Worm (Caenorhabditis elegans): ENCODE results near the gene ugt-16.

DNA sequence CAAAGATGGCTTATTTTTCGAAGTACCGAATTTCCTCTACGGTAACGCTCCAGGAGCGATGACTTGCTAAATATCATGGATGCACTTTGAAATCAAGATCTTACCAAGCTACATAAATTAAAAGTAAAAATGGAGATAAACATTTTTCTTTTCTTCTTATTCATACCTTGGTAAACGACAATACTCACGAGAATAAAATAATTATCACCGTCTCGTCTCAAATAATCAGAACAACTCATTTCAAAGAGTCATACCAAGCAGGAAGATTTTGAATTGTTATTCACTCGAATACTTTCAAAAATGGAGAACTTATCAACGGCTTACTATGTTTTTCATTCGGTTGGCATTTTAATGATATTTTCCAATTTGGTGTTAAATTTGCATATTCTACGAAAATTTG, 21.6 kb upstream of the ugt-16 start, which contains the start of gene srbc-45:
- TF ChIP-seq flt-1 (GFP tag; IDR thresholded peaks at IDR 0.05), result no peak
- TF ChIP-seq ref-1 (GFP tag; conservative IDR thresholded peaks at IDR 0.05), result no peak
- TF ChIP-seq cog-1 (tag; optimal IDR thresholded peaks at IDR 0.05), result no peak
- no peak for TF ChIP-seq tab-1 (GFP tag; IDR thresholded peaks at IDR 0.05)
- no peak for TF ChIP-seq med-1 (GFP tag; optimal IDR thresholded peaks at IDR 0.05; ENCODE audit: insufficient read depth)
- TF ChIP-seq klf-2 (GFP tag; conservative IDR thresholded peaks at IDR 0.05), result no peak
- no peak for TF ChIP-seq ztf-29 (GFP tag; IDR thresholded peaks at IDR 0.05)
- TF ChIP-seq T22C8.4 (GFP tag; IDR thresholded peaks at IDR 0.05), result no peak
- TF ChIP-seq ztf-23 (GFP tag; IDR thresholded peaks at IDR 0.05), result no peak
